Worm (Caenorhabditis elegans) whole organism, L1 larva: Measurements from ENCODE around the gene lis-1.

Experiments used
- C16A3.4 ChIP-seq: fragments of 150-350 bp; optimal IDR thresholded peaks from 2 replicates; lab custom pipeline; 2014; ENCODE audit warnings: missing biosample characterization, missing genetic modification characterization
- C34B4.2 ChIP-seq: sonication (generic microtip); optimal IDR thresholded peaks from 2 replicates; lab custom pipeline; 2017; ENCODE audit warnings: mild to moderate bottlenecking, missing genetic modification characterization, missing compliant biosample characterization
- F16B12.6 ChIP-seq: fragments of 150-350 bp; optimal IDR thresholded peaks from 2 replicates; lab custom pipeline; 2014; ENCODE audit warnings: missing biosample characterization, missing genetic modification characterization
- aly-2 ChIP-seq: fragments of 150-350 bp; optimal IDR thresholded peaks from 2 replicates; lab custom pipeline; 2014; ENCODE audit warnings: missing biosample characterization, missing genetic modification characterization
- blmp-1 ChIP-seq: fragments of 150-350 bp; optimal IDR thresholded peaks from 2 replicates; lab custom pipeline; 2014; ENCODE audit warnings: missing biosample characterization, missing genetic modification characterization
- ceh-8 ChIP-seq: fragments of 200-800 bp; sonication (Bioruptor generic); optimal IDR thresholded peaks from 2 replicates; lab custom pipeline; 2018; ENCODE audit warnings: mild to moderate bottlenecking, missing genetic modification characterization, moderate library complexity, missing compliant biosample characterization
- ceh-90 ChIP-seq: sonication (generic microtip); optimal IDR thresholded peaks from 2 replicates; lab custom pipeline; 2016; ENCODE audit warnings: missing genetic modification characterization, missing compliant biosample characterization
- ces-1 ChIP-seq: fragments of 150-350 bp; optimal IDR thresholded peaks from 2 replicates; lab custom pipeline; 2014; ENCODE audit warnings: missing biosample characterization, missing genetic modification reagents, missing genetic modification characterization
- dpl-1 ChIP-seq, 3 experiments: fragments of 150-350 bp in 2 of 3; sonication (generic microtip) in 1 of 3; optimal IDR thresholded peaks; 2 replicates each; lab custom pipeline; 2014 to 2017; ENCODE audit warnings: missing biosample characterization in 3 of 3, missing genetic modification characterization in 3 of 3, missing genetic modification reagents in 3 of 3
- efl-1 ChIP-seq, 4 experiments: fragments of 150-350 bp; optimal IDR thresholded peaks in 3 of 4; peaks in 1 of 4; 1 replicate in 1 of 4; 2 replicates in 3 of 4; lab custom pipeline; 2014; ENCODE audit warnings: missing biosample characterization in 2 of 4, missing genetic modification characterization in 2 of 4, missing genetic modification reagents in 2 of 4
- egl-13 ChIP-seq: sonication (generic microtip); optimal IDR thresholded peaks from 2 replicates; lab custom pipeline; 2016; ENCODE audit warnings: missing genotype, missing genetic modification reagents, missing genetic modification characterization, missing compliant biosample characterization
- fkh-4 ChIP-seq: sonication (generic microtip); optimal IDR thresholded peaks from 2 replicates; lab custom pipeline; 2016; ENCODE audit warnings: missing compliant biosample characterization, missing genetic modification characterization, borderline replicate concordance
- hlh-17 ChIP-seq: fragments of 200-800 bp; sonication (Bioruptor generic); optimal IDR thresholded peaks from 2 replicates; lab custom pipeline; 2018; ENCODE audit warnings: missing genetic modification characterization, mild to moderate bottlenecking, missing compliant biosample characterization, moderate library complexity, borderline replicate concordance
- hpl-2 ChIP-seq: fragments of 150-350 bp; optimal IDR thresholded peaks from 2 replicates; lab custom pipeline; 2014; ENCODE audit warnings: missing biosample characterization, missing genetic modification reagents, missing genetic modification characterization
- isw-1 ChIP-seq: fragments of 200-800 bp; sonication (Bioruptor generic); IDR thresholded peaks from 2 replicates; pipeline ENCODE4 v1.3.6; 2022; ENCODE audit warnings: missing genetic modification characterization, missing compliant biosample characterization
- lin-14 ChIP-seq: fragments of 200-800 bp; sonication (Bioruptor generic); optimal IDR thresholded peaks from 2 replicates; lab custom pipeline; 2018; ENCODE audit warnings: mild to moderate bottlenecking, missing genetic modification characterization, moderate library complexity, missing compliant biosample characterization
- lin-15B ChIP-seq: fragments of 150-350 bp; sonication (generic microtip); optimal IDR thresholded peaks from 3 replicates; lab custom pipeline; 2014; ENCODE audit warnings: missing biosample characterization, missing genetic modification characterization
- lin-35 ChIP-seq, 2 experiments: fragments of 150-350 bp; optimal IDR thresholded peaks; 2 replicates each; lab custom pipeline; 2014; ENCODE audit warnings: missing biosample characterization in 2 of 2, missing genetic modification characterization in 2 of 2, missing genetic modification reagents in 2 of 2
- lir-3 ChIP-seq: sonication (generic microtip); optimal IDR thresholded peaks from 2 replicates; lab custom pipeline; 2016; ENCODE audit warnings: mild to moderate bottlenecking, missing genetic modification characterization, moderate library complexity, missing compliant biosample characterization; ENCODE audit not compliant: poor library complexity
- mab-9 ChIP-seq: fragments of 200-800 bp; sonication (Bioruptor generic); IDR thresholded peaks from 2 replicates; pipeline ENCODE4 v1.3.6; 2022; ENCODE audit warnings: missing genetic modification reagents, missing genetic modification characterization, missing compliant biosample characterization
- mdl-1 ChIP-seq, 2 experiments: fragments of 150-350 bp; optimal IDR thresholded peaks; 2 replicates each; lab custom pipeline; 2014 to 2017; ENCODE audit warnings: missing biosample characterization in 2 of 2, missing genetic modification characterization in 2 of 2, inconsistent platforms in 1 of 2
- mep-1 ChIP-seq: fragments of 150-350 bp; optimal IDR thresholded peaks from 2 replicates; lab custom pipeline; 2014; ENCODE audit warnings: missing biosample characterization, missing genetic modification characterization
- nhr-76 ChIP-seq: sonication (generic microtip); optimal IDR thresholded peaks from 2 replicates; lab custom pipeline; 2017; ENCODE audit warnings: missing biosample characterization, missing genetic modification characterization
- nhr-77 ChIP-seq: fragments of 150-350 bp; optimal IDR thresholded peaks from 2 replicates; lab custom pipeline; 2014; ENCODE audit warnings: missing biosample characterization, missing genetic modification characterization
- nhr-84 ChIP-seq: sonication (generic microtip); optimal IDR thresholded peaks from 2 replicates; lab custom pipeline; 2017; ENCODE audit warnings: missing biosample characterization, missing genetic modification characterization
- nhr-85 ChIP-seq: sonication (generic microtip); peaks from one replicate; lab custom pipeline; 2016; ENCODE audit warnings: missing genetic modification characterization, inconsistent platforms, missing compliant biosample characterization
- nhr-90 ChIP-seq: sonication (generic microtip); optimal IDR thresholded peaks from 2 replicates; lab custom pipeline; 2016; ENCODE audit warnings: mild to moderate bottlenecking, missing genetic modification characterization, missing compliant biosample characterization; ENCODE audit not compliant: poor library complexity
- pag-3 ChIP-seq: sonication (generic microtip); optimal IDR thresholded peaks from 2 replicates; lab custom pipeline; 2017; ENCODE audit warnings: missing genetic modification characterization, mild to moderate bottlenecking, missing compliant biosample characterization, antibody characterized with exemption, borderline replicate concordance; ENCODE audit not compliant: insufficient read depth
- rnt-1 ChIP-seq: sonication (generic microtip); optimal IDR thresholded peaks from 2 replicates; lab custom pipeline; 2016; ENCODE audit warnings: mild to moderate bottlenecking, missing genetic modification characterization, moderate library complexity, missing compliant biosample characterization
- snu-23 ChIP-seq: sonication (generic microtip); optimal IDR thresholded peaks from 2 replicates; lab custom pipeline; 2016; ENCODE audit warnings: missing genetic modification characterization, missing compliant biosample characterization
- sox-4 ChIP-seq: sonication (generic microtip); optimal IDR thresholded peaks from 2 replicates; lab custom pipeline; 2016; ENCODE audit warnings: missing genetic modification characterization, missing compliant biosample characterization
- tbx-2 ChIP-seq: sonication (generic microtip); optimal IDR thresholded peaks from 2 replicates; lab custom pipeline; 2016; ENCODE audit warnings: missing genetic modification characterization, missing compliant biosample characterization
- tlp-1 ChIP-seq: fragments of 150-350 bp; optimal IDR thresholded peaks from 2 replicates; lab custom pipeline; 2014; ENCODE audit warnings: missing biosample characterization, missing genetic modification characterization
- unc-98 ChIP-seq: fragments of 200-800 bp; sonication (Bioruptor generic); IDR thresholded peaks from 2 replicates; pipeline ENCODE4 v1.3.6; 2022; ENCODE audit warnings: missing genetic modification characterization, missing compliant biosample characterization
- vab-15 ChIP-seq: sonication (generic microtip); optimal IDR thresholded peaks from 2 replicates; lab custom pipeline; 2017; ENCODE audit warnings: missing genotype, mild to moderate bottlenecking, missing genetic modification characterization, missing compliant biosample characterization
- xbp-1 ChIP-seq: sonication (generic microtip); optimal IDR thresholded peaks from 2 replicates; lab custom pipeline; 2016; ENCODE audit warnings: missing genetic modification characterization, missing compliant biosample characterization
- ztf-11 ChIP-seq, 2 experiments: sonication (generic microtip); optimal IDR thresholded peaks; 2 replicates each; lab custom pipeline; 2016 to 2017; ENCODE audit warnings: missing genetic modification characterization in 2 of 2, missing biosample characterization in 1 of 2, missing compliant biosample characterization in 1 of 2

Gene lis-1

ce11 chrIII:13423414-13423813, 46.9 kb upstream of the lis-1 start, which contains the start of gene exo-1 (continued):
- TF ChIP-seq C16A3.4 (tag; lab: Kevin White, UChicago) (peak; percentile 95), mep-1 (tag; lab: Kevin White, UChicago) (peak; percentile 10), nhr-76 (tag; lab: Kevin White, UChicago) (no peak)

DNA sequence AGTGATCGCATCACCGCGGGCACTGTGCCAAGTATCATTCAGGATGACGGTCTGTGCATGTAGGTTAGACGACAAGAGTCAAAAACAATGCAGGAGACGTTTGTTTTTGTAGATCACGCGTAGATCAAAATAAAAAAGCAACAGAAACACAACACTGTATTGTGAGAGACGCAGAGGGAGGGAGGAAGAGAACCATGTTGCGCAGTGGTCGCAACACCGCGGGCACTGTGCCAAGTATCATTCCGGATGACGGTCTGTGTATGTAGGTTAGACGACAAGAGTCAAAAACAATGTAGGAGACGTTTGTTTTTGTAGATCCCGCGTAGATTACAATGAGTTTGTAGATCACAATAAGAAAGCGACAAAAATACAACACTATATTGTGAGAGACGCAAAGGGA, 42.5 kb upstream of the lis-1 start:
- TF ChIP-seq nhr-77 (tag; lab: Kevin White, UChicago) (no peak), lin-14 (GFP tag; lab: Kevin White, UChicago) (no peak), C16A3.4 (tag; lab: Kevin White, UChicago) (no peak), mdl-1 (tag; optimal IDR thresholded peaks at IDR 0.05; lab: Kevin White, UChicago) (no peak), C34B4.2 (no peak), ceh-8 (GFP tag; lab: Kevin White, UChicago) (no peak), egl-13 (tag; lab: Kevin White, UChicago) (no peak), nhr-84 (no peak), hpl-2 (GFP tag; lab: Kevin White, UChicago) (no peak), lin-35 (GFP tag; optimal IDR thresholded peaks at IDR 0.05; lab: Kevin White, UChicago) (no peak)

DNA sequence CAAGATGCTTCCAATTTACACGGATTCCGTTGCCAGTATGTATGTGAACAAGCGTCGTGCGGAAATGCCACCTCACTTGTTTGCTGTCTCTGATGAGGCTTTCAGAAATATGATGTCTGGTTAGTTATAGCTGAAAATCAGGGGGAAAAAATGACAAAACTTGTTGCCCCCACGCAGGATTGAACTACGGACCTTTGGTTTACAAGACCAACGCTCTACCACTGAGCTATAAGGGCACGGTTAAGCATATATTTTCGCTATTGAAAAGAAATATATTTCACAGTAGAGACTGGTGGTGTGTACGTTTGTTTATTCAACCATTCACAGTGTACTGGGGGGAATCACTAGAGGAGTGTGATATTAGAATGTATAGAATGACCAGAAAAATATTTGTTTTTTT, 34.7 kb upstream of the lis-1 start:
- TF ChIP-seq unc-98 (GFP tag; lab: Robert Waterston, UW) = no peak
- no peak for TF ChIP-seq dpl-1 (GFP tag; optimal IDR thresholded peaks at IDR 0.05; lab: Kevin White, UChicago)
- peak in 1 of 2 experiments; percentile 10 for TF ChIP-seq lin-35 (GFP tag; optimal IDR thresholded peaks at IDR 0.05; lab: Kevin White, UChicago)
- no peak for TF ChIP-seq isw-1 (GFP tag; lab: Robert Waterston, UW)
- TF ChIP-seq, all 84 proteins: peak for 1

DNA sequence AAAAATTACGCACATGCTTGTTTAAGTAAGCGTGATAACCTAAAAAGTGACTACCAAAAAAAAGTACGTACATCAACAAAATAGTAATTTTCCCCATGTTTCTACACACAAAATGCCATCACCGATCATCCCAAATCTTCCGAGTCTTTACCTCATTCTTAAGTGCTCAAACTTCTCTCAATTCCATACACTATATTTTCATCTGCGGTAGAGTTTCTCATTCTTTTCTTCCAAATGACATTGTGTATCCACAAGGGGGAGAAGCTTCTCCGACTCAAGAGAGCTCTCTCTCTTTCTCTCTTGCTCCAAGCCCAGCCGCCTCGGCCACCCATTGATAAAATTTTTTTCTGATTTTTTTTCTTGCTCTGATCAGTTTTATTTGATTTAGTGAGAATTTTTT, 33.0 kb upstream of the lis-1 start, which contains the start of gene myo-6:
myo-6 (plus strand) TSS at position 301 of the 400 bp plus-strand sequence.
- no peak for TF ChIP-seq sox-4 (tag; lab: Kevin White, UChicago)
- TF ChIP-seq efl-1 (optimal IDR thresholded peaks at IDR 0.05; lab: Kevin White, UChicago) = no peak
- TF ChIP-seq efl-1 (GFP tag; optimal IDR thresholded peaks at IDR 0.05 in 1 of 2; lab: Kevin White, UChicago) = peak in 1 of 2 experiments; percentile 86
- peak; percentile 4 for TF ChIP-seq nhr-77 (tag; lab: Kevin White, UChicago)
- TF ChIP-seq aly-2 = no peak
- no peak for TF ChIP-seq fkh-4 (tag; lab: Kevin White, UChicago)
- peak; percentile 37 for TF ChIP-seq rnt-1 (tag; lab: Kevin White, UChicago)

ce11 chrIII:13405504-13405903, 29.0 kb upstream of the lis-1 start, which contains the start of gene nas-1:
Gene nas-1, plus strand, starts transcription at chrIII:13405804.
- TF ChIP-seq F16B12.6 (tag; lab: Kevin White, UChicago) = no peak
- TF ChIP-seq rnt-1 (tag; lab: Kevin White, UChicago) = no peak
- TF ChIP-seq ztf-11 (tag; optimal IDR thresholded peaks at IDR 0.05; lab: Kevin White, UChicago) = no peak
- no peak for TF ChIP-seq ceh-90 (tag; lab: Kevin White, UChicago)
- no peak for TF ChIP-seq lir-3 (tag; lab: Kevin White, UChicago)
- no peak for TF ChIP-seq nhr-90 (tag; lab: Kevin White, UChicago)
- no peak for TF ChIP-seq mdl-1 (tag; optimal IDR thresholded peaks at IDR 0.05; lab: Kevin White, UChicago)
- no peak for TF ChIP-seq xbp-1 (tag; lab: Kevin White, UChicago)
- TF ChIP-seq blmp-1 (tag; lab: Kevin White, UChicago) = no peak
- TF ChIP-seq nhr-85 (tag; lab: Kevin White, UChicago) = no peak
- no peak for TF ChIP-seq snu-23 (GFP tag; lab: Kevin White, UChicago)
- TF ChIP-seq tlp-1 (tag; lab: Kevin White, UChicago) = no peak
- no peak for TF ChIP-seq tbx-2 (tag; lab: Kevin White, UChicago)
- TF ChIP-seq, all 84 proteins: peak for 0

- TF ChIP-seq mdl-1 (tag; optimal IDR thresholded peaks at IDR 0.05; lab: Kevin White, UChicago) (no peak), nhr-84 (no peak), hlh-17 (GFP tag; lab: Kevin White, UChicago) (no peak), mab-9 (GFP tag; lab: Robert Waterston, UW) (no peak), ces-1 (GFP tag; lab: Kevin White, UChicago) (no peak), vab-15 (tag; lab: Kevin White, UChicago) (no peak), lir-3 (tag; lab: Kevin White, UChicago) (no peak), rnt-1 (tag; lab: Kevin White, UChicago) (no peak), sox-4 (tag; lab: Kevin White, UChicago) (no peak), tlp-1 (tag; lab: Kevin White, UChicago) (no peak), lin-35 (GFP tag; optimal IDR thresholded peaks at IDR 0.05; lab: Kevin White, UChicago) (no peak), pag-3 (tag; lab: Kevin White, UChicago) (no peak), ceh-8 (GFP tag; lab: Kevin White, UChicago) (no peak), hpl-2 (GFP tag; lab: Kevin White, UChicago) (no peak), mep-1 (tag; lab: Kevin White, UChicago) (no peak), lin-15B (tag; lab: Kevin White, UChicago) (no peak)
These were observed 27.9 kb upstream of the lis-1 start, which contains the start of gene ttr-52 for ce11 chrIII:13404418-13404817. Gene ttr-52, plus strand, starts transcription at chrIII:13404718.
